Fruit fly (Drosophila melanogaster) whole organism, embryonic: ENCODE measurements around the gene CG33702.

Experiments used
- ATbp ChIP-seq: fragments of 200-800 bp; sonication (Bioruptor generic); optimal IDR thresholded peaks from 2 replicates; lab custom pipeline; 2017; ENCODE audit warnings: missing biosample characterization, mild to moderate bottlenecking, missing genetic modification characterization, missing genetic modification reagents
- Ada2b ChIP-seq: fragments of 200-800 bp; sonication (Bioruptor generic); IDR thresholded peaks from 2 replicates; pipeline ENCODE4 v1.3.6; 2022; ENCODE audit warnings: missing biosample characterization, missing genetic modification characterization
- Antp ChIP-seq: fragments of 200-800 bp; sonication (Bioruptor generic); optimal IDR thresholded peaks from 3 replicates; lab custom pipeline; 2016; ENCODE audit warnings: missing biosample characterization, missing genetic modification characterization
- BtbVII ChIP-seq: fragments of 200-800 bp; sonication (Bioruptor generic); optimal IDR thresholded peaks from 3 replicates; lab custom pipeline; 2017; ENCODE audit warnings: missing biosample characterization, mild to moderate bottlenecking, missing genetic modification characterization
- CG12071 ChIP-seq: fragments of 200-800 bp; sonication (Bioruptor generic); optimal IDR thresholded peaks from 3 replicates; lab custom pipeline; 2018; ENCODE audit warnings: missing biosample characterization, mild to moderate bottlenecking, missing genetic modification characterization
- CG16779 ChIP-seq: fragments of 200-800 bp; sonication (Bioruptor generic); IDR thresholded peaks from 2 replicates; pipeline ENCODE4 v1.3.6; 2022; ENCODE audit warnings: missing biosample characterization, missing genetic modification characterization
- CG17802 ChIP-seq: fragments of 200-800 bp; sonication (Bioruptor generic); optimal IDR thresholded peaks from 2 replicates; lab custom pipeline; 2018; ENCODE audit warnings: missing biosample characterization, mild to moderate bottlenecking, missing genetic modification characterization, moderate library complexity
- CG18599 ChIP-seq: fragments of 200-800 bp; sonication (Bioruptor generic); optimal IDR thresholded peaks from 3 replicates; lab custom pipeline; 2017; ENCODE audit warnings: missing biosample characterization, missing genetic modification characterization, mild to moderate bottlenecking, moderate library complexity, missing genetic modification reagents
- CG2129 ChIP-seq: fragments of 200-800 bp; sonication (Bioruptor generic); IDR thresholded peaks from 2 replicates; pipeline ENCODE4 v1.3.6; 2022; ENCODE audit warnings: missing biosample characterization, missing genetic modification characterization; ENCODE audit not compliant: partially characterized antibody
- CG2712 ChIP-seq: fragments of 200-800 bp; optimal IDR thresholded peaks from 3 replicates; lab custom pipeline; 2019; ENCODE audit warnings: missing biosample characterization, mild to moderate bottlenecking, missing genetic modification characterization, moderate library complexity
- CG30020 ChIP-seq: fragments of 200-800 bp; optimal IDR thresholded peaks from 2 replicates; lab custom pipeline; 2019; ENCODE audit warnings: missing biosample characterization, mild to moderate bottlenecking, missing genetic modification characterization, moderate library complexity
- CG32772 ChIP-seq: fragments of 200-800 bp; sonication (Bioruptor generic); IDR thresholded peaks from 2 replicates; pipeline ENCODE4 v1.3.6; 2022; ENCODE audit warnings: missing biosample characterization, missing genetic modification characterization
- CG3407 ChIP-seq: fragments of 200-800 bp; sonication (Bioruptor generic); optimal IDR thresholded peaks from 2 replicates; lab custom pipeline; 2018; ENCODE audit warnings: missing biosample characterization, mild to moderate bottlenecking, missing genetic modification characterization
- CG3838 ChIP-seq: fragments of 200-800 bp; sonication (Bioruptor generic); optimal IDR thresholded peaks from 3 replicates; lab custom pipeline; 2016; ENCODE audit warnings: missing biosample characterization, missing genetic modification characterization
- CG3995 ChIP-seq: fragments of 200-800 bp; sonication (Bioruptor generic); optimal IDR thresholded peaks from 3 replicates; lab custom pipeline; 2016; ENCODE audit warnings: missing biosample characterization, missing genetic modification characterization
- CG4282 ChIP-seq: fragments of 200-800 bp; sonication (Bioruptor generic); optimal IDR thresholded peaks from 2 replicates; lab custom pipeline; 2016; ENCODE audit warnings: missing biosample characterization, missing genetic modification characterization
- CG4360 ChIP-seq: fragments of 200-800 bp; sonication (Bioruptor generic); IDR thresholded peaks from 2 replicates; pipeline ENCODE4 v1.3.6; 2022; ENCODE audit warnings: missing biosample characterization, missing genetic modification characterization
- CG6689 ChIP-seq: fragments of 200-800 bp; sonication (Bioruptor generic); IDR thresholded peaks from 2 replicates; pipeline ENCODE4 v1.3.6; 2022; ENCODE audit warnings: missing biosample characterization, missing genetic modification characterization
- CG7372 ChIP-seq: fragments of 200-800 bp; sonication (Bioruptor generic); IDR thresholded peaks from 2 replicates; pipeline ENCODE4 v1.3.6; 2022; ENCODE audit warnings: missing biosample characterization, missing genetic modification characterization
- CG7963 ChIP-seq: fragments of 200-800 bp; sonication (Bioruptor generic); IDR thresholded peaks from 3 replicates; pipeline ENCODE4 v1.3.6; 2022; ENCODE audit warnings: missing biosample characterization, missing genetic modification characterization; ENCODE audit not compliant: partially characterized antibody
- D ChIP-seq, 2 experiments: fragments of 200-800 bp in 1 of 2; fragments of >200 bp in 1 of 2; sonication (Bioruptor generic) in 1 of 2; optimal IDR thresholded peaks; 2 replicates in 1 of 2; 3 replicates in 1 of 2; lab custom pipeline; 2017; ENCODE audit warnings: mild to moderate bottlenecking in 1 of 2, missing biosample characterization in 1 of 2, missing genetic modification characterization in 1 of 2, missing genetic modification reagents in 1 of 2
- Dp ChIP-seq: fragments of 200-800 bp; sonication (Bioruptor generic); optimal IDR thresholded peaks from 2 replicates; lab custom pipeline; 2018; ENCODE audit warnings: missing biosample characterization, mild to moderate bottlenecking, missing genetic modification characterization, moderate library complexity
- Ets65A ChIP-seq: fragments of 200-800 bp; sonication (Bioruptor generic); peaks from one replicate; lab custom pipeline; 2016; ENCODE audit warnings: missing biosample characterization, missing genetic modification characterization
- Gug ChIP-seq: fragments of 200-800 bp; sonication (Bioruptor generic); IDR thresholded peaks from 4 replicates; pipeline ENCODE4 v1.3.6; 2022; ENCODE audit warnings: missing biosample characterization, missing genetic modification characterization
- HmgZ ChIP-seq: fragments of 200-800 bp; sonication (Bioruptor generic); optimal IDR thresholded peaks from 2 replicates; lab custom pipeline; 2018; ENCODE audit warnings: missing biosample characterization, mild to moderate bottlenecking, missing genetic modification characterization
- Neu2 ChIP-seq: fragments of 200-800 bp; sonication (Bioruptor generic); optimal IDR thresholded peaks from 3 replicates; lab custom pipeline; 2016; ENCODE audit warnings: missing biosample characterization, missing genetic modification characterization, borderline replicate concordance
- Nf-YB ChIP-seq: fragments of 200-800 bp; sonication (Bioruptor generic); optimal IDR thresholded peaks from 3 replicates; lab custom pipeline; 2019; ENCODE audit warnings: missing biosample characterization, mild to moderate bottlenecking, missing genetic modification characterization, moderate library complexity
- Nf-YC ChIP-seq: fragments of 200-800 bp; optimal IDR thresholded peaks from 3 replicates; lab custom pipeline; 2019; ENCODE audit warnings: missing biosample characterization, mild to moderate bottlenecking, missing genetic modification characterization, moderate library complexity
- Oli ChIP-seq: fragments of 200-800 bp; sonication (Bioruptor generic); optimal IDR thresholded peaks from 2 replicates; lab custom pipeline; 2018; ENCODE audit warnings: missing biosample characterization, mild to moderate bottlenecking, missing genetic modification characterization, moderate library complexity
- Opbp ChIP-seq: fragments of 200-800 bp; sonication (Bioruptor generic); IDR thresholded peaks from 3 replicates; pipeline ENCODE4 v1.3.6; 2022; ENCODE audit warnings: missing biosample characterization, missing genetic modification characterization; ENCODE audit not compliant: partially characterized antibody
- Spps ChIP-seq: fragments of 200-800 bp; sonication (Bioruptor generic); optimal IDR thresholded peaks from 2 replicates; lab custom pipeline; 2018; ENCODE audit warnings: missing biosample characterization, mild to moderate bottlenecking, missing genetic modification characterization
- amos ChIP-seq: fragments of 200-800 bp; sonication (Bioruptor generic); IDR thresholded peaks from 2 replicates; pipeline ENCODE4 v1.3.6; 2022; ENCODE audit warnings: missing biosample characterization, missing genetic modification characterization; ENCODE audit not compliant: partially characterized antibody
- bbx ChIP-seq: fragments of 200-800 bp; sonication (Bioruptor generic); IDR thresholded peaks from 2 replicates; pipeline ENCODE4 v1.3.6; 2022; ENCODE audit warnings: missing biosample characterization, missing genetic modification characterization; ENCODE audit not compliant: partially characterized antibody
- bsh ChIP-seq, 2 experiments: fragments of 200-800 bp; sonication (Bioruptor generic); optimal IDR thresholded peaks; 2 replicates each; lab custom pipeline; 2017 to 2018; ENCODE audit warnings: mild to moderate bottlenecking in 2 of 2, missing biosample characterization in 2 of 2, missing genetic modification characterization in 2 of 2, moderate library complexity in 1 of 2
- cato ChIP-seq: fragments of 200-800 bp; sonication (Bioruptor generic); optimal IDR thresholded peaks from 2 replicates; lab custom pipeline; 2016; ENCODE audit warnings: missing biosample characterization, missing genetic modification characterization, borderline replicate concordance
- chm ChIP-seq: fragments of 200-800 bp; sonication (Bioruptor generic); IDR thresholded peaks from 2 replicates; pipeline ENCODE4 v1.3.6; 2022; ENCODE audit warnings: missing biosample characterization, missing genetic modification characterization
- crol ChIP-seq: fragments of 200-800 bp; sonication (Bioruptor generic); IDR thresholded peaks from 2 replicates; pipeline ENCODE4 v1.3.6; 2022; ENCODE audit warnings: missing biosample characterization, missing genetic modification characterization
- da ChIP-seq: fragments of 200-800 bp; sonication (Bioruptor generic); optimal IDR thresholded peaks from 2 replicates; lab custom pipeline; 2016; ENCODE audit warnings: missing biosample characterization, missing genetic modification characterization
- dati ChIP-seq: fragments of 200-800 bp; sonication (Bioruptor generic); IDR thresholded peaks from 2 replicates; pipeline ENCODE4 v1.3.6; 2022; ENCODE audit warnings: missing biosample characterization, missing genetic modification characterization
- grn ChIP-seq: fragments of 200-800 bp; sonication (Bioruptor generic); optimal IDR thresholded peaks from 3 replicates; lab custom pipeline; 2017; ENCODE audit warnings: missing biosample characterization, missing genetic modification characterization
- h ChIP-seq: fragments of >200 bp; optimal IDR thresholded peaks from 2 replicates; lab custom pipeline; 2017
- knrl ChIP-seq: fragments of 200-800 bp; sonication (Bioruptor generic); IDR thresholded peaks from 3 replicates; pipeline ENCODE4 v1.3.6; 2022; ENCODE audit warnings: missing biosample characterization, missing genetic modification characterization; ENCODE audit not compliant: partially characterized antibody
- rib ChIP-seq: fragments of 200-800 bp; sonication (Bioruptor generic); IDR thresholded peaks from 2 replicates; pipeline ENCODE4 v1.3.6; 2022; ENCODE audit warnings: missing biosample characterization, missing genetic modification characterization
- seq ChIP-seq: fragments of 200-800 bp; sonication (Bioruptor generic); IDR thresholded peaks from 2 replicates; pipeline ENCODE4 v1.3.6; 2022; ENCODE audit warnings: missing biosample characterization, missing genetic modification characterization
- shn ChIP-seq: fragments of 200-800 bp; sonication (Bioruptor generic); optimal IDR thresholded peaks from 3 replicates; lab custom pipeline; 2016; ENCODE audit warnings: missing biosample characterization, missing genetic modification characterization
- sisA ChIP-seq: fragments of 200-800 bp; sonication (Bioruptor generic); IDR thresholded peaks from 2 replicates; pipeline ENCODE4 v1.3.6; 2022; ENCODE audit warnings: missing biosample characterization, missing genetic modification characterization
- vfl ChIP-seq: fragments of 200-800 bp; sonication (Bioruptor generic); optimal IDR thresholded peaks from 2 replicates; lab custom pipeline; 2016; ENCODE audit warnings: missing biosample characterization, missing genetic modification characterization
- z ChIP-seq: fragments of 200-800 bp; sonication (Bioruptor generic); IDR thresholded peaks from 3 replicates; pipeline ENCODE4 v1.3.6; 2022; ENCODE audit warnings: missing biosample characterization, missing genetic modification characterization

The CG33702 gene

dm6 chr3L:9511287-9512256 is 1.6 kb downstream of the CG33702 start, which contains the start of gene RpS9 (continued):
- TF ChIP-seq ATbp (GFP tag; lab: Kevin White, UChicago) (peak; percentile 10), Dp (peak; percentile 8), cato (GFP tag; lab: Kevin White, UChicago) (no peak), dati (GFP tag; lab: Robert Waterston, UW) (no peak), CG30020 (tag; lab: Kevin White, UChicago) (no peak), grn (no peak), h (lab: Kevin White, UChicago) (no peak), Antp (GFP tag; lab: Kevin White, UChicago) (no peak), CG4360 (GFP tag; lab: Robert Waterston, UW) (0 out of 2 replicates have a peak, but pooled peaks have one; percentile 19), CG2712 (peak; percentile 46), CG18599 (no peak), shn (no peak), amos (GFP tag; lab: Robert Waterston, UW) (peak; percentile 60), CG7963 (no peak), HmgZ (tag; lab: Kevin White, UChicago) (peak; percentile 19), CG2129 (no peak), CG7372 (GFP tag; lab: Robert Waterston, UW) (no peak), vfl (GFP tag; lab: Kevin White, UChicago) (no peak), CG16779 (no peak), D (optimal IDR thresholded peaks at IDR 0.05; lab: Kevin White, UChicago) (no peak), D (GFP tag; optimal IDR thresholded peaks at IDR 0.05; lab: Kevin White, UChicago) (no peak), Oli (no peak), Gug (GFP tag; lab: Robert Waterston, UW) (no peak), seq (no peak), Ada2b (no peak), chm (GFP tag; lab: Robert Waterston, UW) (no peak), Nf-YB (GFP tag; lab: Kevin White, UChicago) (peak; percentile 33), CG17802 (tag; lab: Kevin White, UChicago) (no peak), CG3995 (GFP tag; lab: Kevin White, UChicago) (peak; percentile 9), Opbp (GFP tag; lab: Robert Waterston, UW) (no peak), CG12071 (GFP tag; lab: Kevin White, UChicago) (peak; percentile 20), knrl (peak; percentile 54; the same call in 1 of the 3 replicates), CG32772 (GFP tag; lab: Robert Waterston, UW) (no peak), Spps (no peak), crol (GFP tag; lab: Robert Waterston, UW) (no peak), Neu2 (no peak), bsh (GFP tag; optimal IDR thresholded peaks at IDR 0.05; lab: Kevin White, UChicago) (no peak), BtbVII (peak; percentile 43), Ets65A (GFP tag; lab: Kevin White, UChicago) (peak; percentile 91), z (GFP tag; lab: Robert Waterston, UW) (no peak), CG4282 (GFP tag; lab: Kevin White, UChicago) (no peak), bbx (GFP tag; lab: Robert Waterston, UW) (peak; percentile 22; the same call in 1 of the 2 replicates), CG6689 (GFP tag; lab: Robert Waterston, UW) (no peak), CG3407 (GFP tag; lab: Kevin White, UChicago) (no peak), CG3838 (GFP tag; lab: Kevin White, UChicago) (no peak), Nf-YC (tag; lab: Kevin White, UChicago) (peak; percentile 24), da (GFP tag; lab: Kevin White, UChicago) (no peak), rib (no peak), sisA (GFP tag; lab: Robert Waterston, UW) (no peak)
